Fruit fly (Drosophila melanogaster) Kc167 (cell line): ENCODE measurements around the gene Ada1-2.

Experiments used
- insv ChIP-seq: fragments of >200 bp; optimal IDR thresholded peaks from 3 replicates; lab custom pipeline; 2018; ENCODE audit warnings: missing external identifiers
- psq ChIP-seq: fragments of >200 bp; optimal IDR thresholded peaks from 2 replicates; lab custom pipeline; 2017; ENCODE audit warnings: missing external identifiers

DNA sequence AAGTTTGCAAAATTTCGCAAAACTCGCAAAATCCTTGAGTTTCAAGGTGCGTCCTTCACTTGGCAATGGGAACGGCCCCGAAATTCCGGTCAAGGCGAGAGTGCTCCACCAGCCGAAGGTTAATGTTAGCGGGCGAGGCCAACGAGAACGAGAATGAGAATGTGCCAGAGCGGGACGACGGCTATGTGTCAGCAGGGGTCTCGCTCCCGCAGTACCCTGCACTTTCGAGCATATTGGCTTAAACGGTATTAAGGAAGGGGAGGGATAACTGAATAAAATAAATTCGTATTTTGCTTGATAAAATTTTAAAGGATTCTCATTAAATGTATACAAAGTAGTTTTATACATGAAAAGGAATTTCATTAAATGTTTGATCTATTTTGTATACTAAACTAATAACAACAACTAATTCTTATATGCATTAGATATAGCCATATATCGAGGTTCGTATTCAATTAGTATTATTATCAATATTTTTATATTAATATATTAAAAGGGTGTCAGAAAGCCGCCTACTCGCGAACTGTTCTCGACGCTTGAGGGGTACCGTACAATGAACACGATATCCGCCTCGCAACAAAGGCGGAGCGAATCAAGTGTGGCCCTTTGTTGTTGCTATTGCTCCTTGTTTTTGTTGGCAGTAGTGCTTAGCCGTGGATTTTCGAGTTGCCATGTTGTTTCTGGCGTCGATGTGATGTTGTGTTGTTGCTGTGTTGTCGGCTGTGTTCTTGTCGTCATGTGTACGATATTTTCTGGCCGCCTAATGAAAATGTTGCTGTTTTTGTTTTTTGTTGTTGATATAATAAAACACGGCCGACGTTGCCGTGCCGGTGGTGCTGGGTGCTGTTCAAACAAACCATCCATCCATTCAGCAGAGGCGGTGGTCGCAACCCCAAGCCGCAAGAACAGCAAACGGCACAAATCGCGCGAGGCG is 14.0 kb downstream of the Ada1-2 start:
- TF ChIP-seq psq (lab: Kevin White, UChicago) (no peak), insv (no peak)
